Worm (Caenorhabditis elegans) whole organism, early embryonic: ENCODE measurements around the gene tbc-19.

Source experiments
- B0310.2 ChIP-seq: sonication (generic microtip); optimal IDR thresholded peaks from 2 replicates; lab custom pipeline; 2016; ENCODE audit warnings: mild to moderate bottlenecking, missing genetic modification characterization, missing compliant biosample characterization
- F13C5.2 ChIP-seq: sonication (generic microtip); optimal IDR thresholded peaks from 2 replicates; lab custom pipeline; 2017; ENCODE audit warnings: mild to moderate bottlenecking, missing genetic modification characterization, inconsistent platforms, missing compliant biosample characterization
- aly-1 ChIP-seq: sonication (generic microtip); optimal IDR thresholded peaks from 2 replicates; lab custom pipeline; 2016; ENCODE audit warnings: missing genetic modification characterization, missing compliant biosample characterization
- ama-1 ChIP-seq: fragments of 150-350 bp; optimal IDR thresholded peaks from 2 replicates; lab custom pipeline; 2014
- ceh-13 ChIP-seq: fragments of 200-800 bp; sonication (Bioruptor generic); optimal IDR thresholded peaks from 2 replicates; lab custom pipeline; 2018; ENCODE audit warnings: mild to moderate bottlenecking, missing genetic modification characterization, missing compliant biosample characterization
- ceh-36 ChIP-seq: sonication (generic microtip); optimal IDR thresholded peaks from 2 replicates; lab custom pipeline; 2016; ENCODE audit warnings: missing genetic modification characterization, inconsistent platforms, missing compliant biosample characterization
- ets-7 ChIP-seq: sonication (generic microtip); optimal IDR thresholded peaks from 2 replicates; lab custom pipeline; 2016; ENCODE audit warnings: missing genotype, missing genetic modification characterization, missing compliant biosample characterization
- flt-1 ChIP-seq: fragments of 200-800 bp; sonication (Bioruptor generic); IDR thresholded peaks from 2 replicates; pipeline ENCODE4 v1.3.6; 2022; ENCODE audit warnings: missing genetic modification characterization, missing compliant biosample characterization
- hmbx-1 ChIP-seq: sonication (generic microtip); optimal IDR thresholded peaks from 2 replicates; lab custom pipeline; 2016; ENCODE audit warnings: mild to moderate bottlenecking, missing genetic modification characterization, missing compliant biosample characterization
- hmg-4 ChIP-seq: fragments of 200-800 bp; sonication (Bioruptor generic); optimal IDR thresholded peaks from 2 replicates; lab custom pipeline; 2018; ENCODE audit warnings: mild to moderate bottlenecking, missing genetic modification characterization, missing compliant biosample characterization
- hnd-1 ChIP-seq: sonication (generic microtip); optimal IDR thresholded peaks from 2 replicates; lab custom pipeline; 2016; ENCODE audit warnings: missing genetic modification characterization, missing compliant biosample characterization
- pes-1 ChIP-seq: fragments of 200-800 bp; sonication (Bioruptor generic); IDR thresholded peaks from 2 replicates; pipeline ENCODE4 v1.3.6; 2022; ENCODE audit warnings: missing genetic modification reagents, missing genetic modification characterization, missing compliant biosample characterization
- scrt-1 ChIP-seq: fragments of 200-800 bp; sonication (Bioruptor generic); IDR thresholded peaks from 2 replicates; pipeline ENCODE4 v1.3.6; 2022; ENCODE audit warnings: missing genetic modification characterization, missing compliant biosample characterization
- sea-1 ChIP-seq: fragments of 200-800 bp; sonication (Bioruptor generic); conservative IDR thresholded peaks from 2 replicates; pipeline ENCODE4 v1.3.6; 2022; ENCODE audit warnings: missing genetic modification characterization, missing compliant biosample characterization
- tbx-11 ChIP-seq: fragments of 200-800 bp; sonication (Bioruptor generic); IDR thresholded peaks from 2 replicates; pipeline ENCODE4 v1.3.6; 2022; ENCODE audit warnings: missing genetic modification characterization, missing compliant biosample characterization
- tbx-37 ChIP-seq: fragments of 200-800 bp; sonication (Bioruptor generic); conservative IDR thresholded peaks from 2 replicates; pipeline ENCODE4 v1.3.6; 2022; ENCODE audit warnings: missing genetic modification reagents, missing genetic modification characterization, missing compliant biosample characterization
- tra-4 ChIP-seq: sonication (generic microtip); optimal IDR thresholded peaks from 2 replicates; lab custom pipeline; 2017; ENCODE audit warnings: missing genetic modification characterization, missing compliant biosample characterization

The tbc-19 gene

ce11 chrX:14012417-14012816, at the start of gene tbc-19:
TSS of gene tbc-19 (minus strand) at chrX:14012517.
- TF ChIP-seq aly-1 (no peak), F13C5.2 (tag; lab: Kevin White, UChicago) (no peak), tra-4 (tag; lab: Kevin White, UChicago) (no peak), hmbx-1 (tag; lab: Kevin White, UChicago) (no peak), tbx-11 (no peak)

DNA sequence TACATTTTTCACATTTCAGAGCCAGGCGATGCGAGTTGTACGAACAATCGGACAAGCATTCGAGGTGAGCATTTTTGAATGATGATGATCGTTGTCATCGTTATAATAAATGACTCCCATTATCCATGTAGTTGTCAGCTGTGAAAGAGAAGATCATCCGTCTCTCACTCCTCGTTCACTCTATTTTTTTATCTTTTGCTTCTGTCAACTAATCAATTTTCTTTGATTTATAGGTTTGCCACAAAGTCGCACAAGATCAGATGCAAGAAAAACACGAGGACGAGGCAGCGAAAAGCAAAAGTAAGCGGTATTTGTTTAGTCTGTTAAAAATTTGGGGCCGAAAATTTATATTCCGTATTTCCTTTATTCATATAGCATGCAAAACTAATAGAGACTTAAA, 44.2 kb upstream of the tbc-19 start:
- TF ChIP-seq B0310.2: no peak

- TF ChIP-seq sea-1 (GFP tag; lab: Robert Waterston, UW) (no peak), ets-7 (no peak), ceh-13 (GFP tag; lab: Kevin White, UChicago) (no peak), scrt-1 (no peak), hnd-1 (tag; lab: Kevin White, UChicago) (no peak), flt-1 (GFP tag; lab: Robert Waterston, UW) (no peak), ama-1 (lab: Kevin White, UChicago) (no peak), aly-1 (no peak), tbx-37 (GFP tag; lab: Robert Waterston, UW) (no peak), hmg-4 (GFP tag; lab: Kevin White, UChicago) (no peak), F13C5.2 (tag; lab: Kevin White, UChicago) (no peak), tra-4 (tag; lab: Kevin White, UChicago) (no peak)
Measured at ce11 chrX:14055715-14056114, 43.4 kb upstream of the tbc-19 start.

ce11 chrX:14054799-14055198, 42.5 kb upstream of the tbc-19 start:
- TF ChIP-seq tbx-11: no peak
- TF ChIP-seq aly-1: no peak
- TF ChIP-seq pes-1 (GFP tag; lab: Robert Waterston, UW): 0 out of 2 replicates have a peak, but pooled peaks have one; percentile 26

DNA sequence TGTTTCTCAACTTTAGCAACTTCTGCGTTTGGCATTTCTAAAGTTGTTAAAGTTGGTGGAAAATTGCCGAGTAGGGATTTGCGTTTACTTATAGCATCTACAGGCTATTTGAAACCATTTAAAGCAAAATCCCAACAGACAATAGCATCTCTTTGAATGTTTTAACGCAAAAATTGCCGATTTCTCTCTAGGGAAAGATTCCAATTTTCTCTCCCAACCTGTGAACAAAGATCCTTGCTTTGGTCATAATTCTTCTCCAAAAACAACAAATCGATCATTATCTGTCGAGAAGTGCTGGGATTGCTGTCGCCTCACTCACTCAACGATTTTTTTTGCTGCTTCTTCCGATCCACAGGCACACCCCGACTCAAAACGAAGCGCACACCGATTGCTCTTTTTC, 41.4 kb upstream of the tbc-19 start:
- TF ChIP-seq scrt-1: no peak
- no peak for TF ChIP-seq ets-7
- TF ChIP-seq hmg-4 (GFP tag; lab: Kevin White, UChicago): no peak
- TF ChIP-seq ceh-36 (tag; lab: Kevin White, UChicago): no peak
- no peak for TF ChIP-seq hnd-1 (tag; lab: Kevin White, UChicago)
- no peak for TF ChIP-seq tbx-37 (GFP tag; lab: Robert Waterston, UW)
- no peak for TF ChIP-seq sea-1 (GFP tag; lab: Robert Waterston, UW)
- no peak for TF ChIP-seq hmbx-1 (tag; lab: Kevin White, UChicago)

DNA sequence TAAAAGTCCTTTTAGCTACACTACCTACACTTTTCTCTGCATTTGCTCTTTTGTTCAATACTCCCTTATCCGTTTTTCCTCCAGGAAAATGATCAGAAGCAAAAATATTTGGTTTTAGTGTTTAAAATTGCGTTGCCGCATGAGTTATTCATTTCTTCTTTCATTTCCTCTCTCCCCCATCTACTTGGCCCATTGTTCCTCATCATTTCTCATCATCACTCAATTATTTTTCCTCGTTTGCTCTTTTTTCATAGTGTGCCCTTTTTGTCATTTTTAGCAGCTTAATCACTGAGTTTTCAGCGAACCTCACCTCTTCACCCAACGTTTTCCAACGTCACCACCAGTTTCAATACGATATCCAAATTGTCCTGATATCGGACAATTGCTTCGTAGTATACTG, 36.9 kb upstream of the tbc-19 start, which contains the start of gene dyc-1:
TSS of gene dyc-1 (plus strand) at position 301 of the 400 bp plus-strand sequence.
- TF ChIP-seq B0310.2 (no peak), hmbx-1 (tag; lab: Kevin White, UChicago) (no peak), ceh-13 (GFP tag; lab: Kevin White, UChicago) (no peak), hmg-4 (GFP tag; lab: Kevin White, UChicago) (no peak), tbx-37 (GFP tag; lab: Robert Waterston, UW) (no peak), tbx-11 (no peak), sea-1 (GFP tag; lab: Robert Waterston, UW) (no peak), ceh-36 (tag; lab: Kevin White, UChicago) (no peak), ets-7 (no peak), flt-1 (GFP tag; lab: Robert Waterston, UW) (no peak), pes-1 (GFP tag; lab: Robert Waterston, UW) (no peak), F13C5.2 (tag; lab: Kevin White, UChicago) (no peak), ama-1 (lab: Kevin White, UChicago) (no peak), tra-4 (tag; lab: Kevin White, UChicago) (no peak), aly-1 (no peak)

ce11 chrX:14047609-14048008, 35.3 kb upstream of the tbc-19 start:
- TF ChIP-seq tbx-11: no peak
- TF ChIP-seq ama-1 (lab: Kevin White, UChicago): no peak
- TF ChIP-seq scrt-1: no peak
- no peak for TF ChIP-seq pes-1 (GFP tag; lab: Robert Waterston, UW)
- TF ChIP-seq tbx-37 (GFP tag; lab: Robert Waterston, UW): no peak

- no peak for TF ChIP-seq B0310.2
- no peak for TF ChIP-seq pes-1 (GFP tag; lab: Robert Waterston, UW)
- no peak for TF ChIP-seq tbx-11
- TF ChIP-seq sea-1 (GFP tag; lab: Robert Waterston, UW): no peak
- TF ChIP-seq scrt-1: no peak
- no peak for TF ChIP-seq F13C5.2 (tag; lab: Kevin White, UChicago)
- TF ChIP-seq tra-4 (tag; lab: Kevin White, UChicago): no peak
- TF ChIP-seq ceh-36 (tag; lab: Kevin White, UChicago): no peak
- TF ChIP-seq ets-7: no peak
- TF ChIP-seq ama-1 (lab: Kevin White, UChicago): no peak
Measured at ce11 chrX:14044362-14044761, 32.0 kb upstream of the tbc-19 start.

- TF ChIP-seq ama-1 (lab: Kevin White, UChicago) (no peak), ceh-36 (tag; lab: Kevin White, UChicago) (no peak), hnd-1 (tag; lab: Kevin White, UChicago) (no peak), flt-1 (GFP tag; lab: Robert Waterston, UW) (no peak), hmbx-1 (tag; lab: Kevin White, UChicago) (no peak), ets-7 (no peak), scrt-1 (no peak), tbx-37 (GFP tag; lab: Robert Waterston, UW) (no peak), sea-1 (GFP tag; lab: Robert Waterston, UW) (no peak), tra-4 (tag; lab: Kevin White, UChicago) (no peak), pes-1 (GFP tag; lab: Robert Waterston, UW) (no peak), aly-1 (no peak), ceh-13 (GFP tag; lab: Kevin White, UChicago) (no peak), F13C5.2 (tag; lab: Kevin White, UChicago) (no peak)
Measured at ce11 chrX:14039293-14039692, 27.0 kb upstream of the tbc-19 start.
